Fruit fly (Drosophila melanogaster): ENCODE measurements around the gene CG32365.
A peak's percentile ranks its signal among the peaks of the same experiment; 100 is the strongest.

The CG32365 gene

DNA sequence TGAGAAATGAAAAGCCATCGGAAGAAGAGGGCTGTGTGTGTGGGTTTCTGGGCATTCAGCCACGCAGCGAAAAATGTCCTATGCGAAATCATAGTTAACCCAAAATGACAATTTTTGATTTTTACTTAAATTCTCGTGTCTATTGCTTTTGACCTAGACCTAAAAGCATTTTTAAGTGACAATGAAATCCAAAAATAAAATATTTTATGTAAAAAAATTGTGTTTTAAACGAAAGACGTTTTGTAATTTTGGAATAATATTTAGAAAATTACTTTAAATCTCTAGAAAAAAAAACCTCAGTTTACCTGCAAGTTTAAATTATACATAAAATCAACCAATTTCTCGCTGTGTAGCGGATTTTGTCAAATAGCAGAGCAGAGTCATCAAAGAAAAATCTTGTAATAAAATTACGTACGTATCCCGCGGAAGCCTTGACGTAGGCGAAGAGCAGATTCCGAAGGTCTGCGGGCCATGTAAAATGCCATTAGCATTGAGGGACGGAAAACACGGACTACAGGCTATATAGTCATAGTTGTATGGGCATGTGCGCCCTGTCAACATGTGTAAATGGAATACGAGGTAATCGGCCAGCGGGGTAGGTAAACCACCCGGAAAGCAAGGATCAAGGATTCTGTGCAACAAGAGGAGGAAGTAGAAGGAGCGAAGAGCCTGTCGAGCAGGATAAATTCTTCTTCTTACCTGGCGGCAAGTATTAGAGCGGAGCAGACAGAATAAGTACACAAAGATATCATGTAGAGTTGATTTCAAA is 41.0 kb downstream of the CG32365 start (continued):
- TF ChIP-seq corto (GFP tag; optimal IDR thresholded peaks at IDR 0.05) (no peak), Abd-B (GFP tag; optimal IDR thresholded peaks at IDR 0.05) (peak; percentile 6), CG10147 (GFP tag; optimal IDR thresholded peaks at IDR 0.05) (no peak), Nf-YC (tag; optimal IDR thresholded peaks at IDR 0.05) (peak; percentile 8), CG18599 (GFP tag; optimal IDR thresholded peaks at IDR 0.05) (peak; percentile 19), Hr3 (GFP tag; optimal IDR thresholded peaks at IDR 0.05) (no peak), CG3847 (GFP tag; IDR thresholded peaks at IDR 0.05) (peak; percentile 28; the same call in 1 of the 2 replicates), CG4282 (GFP tag; optimal IDR thresholded peaks at IDR 0.05) (no peak), Deaf1 (tag; optimal IDR thresholded peaks at IDR 0.05) (no peak), Dll (GFP tag; IDR thresholded peaks at IDR 0.05; ENCODE audit: partially characterized antibody) (no peak), Pdp1 (GFP tag; optimal IDR thresholded peaks at IDR 0.05) (peak in 1 of 2 experiments; percentile 19), dan (GFP tag; IDR thresholded peaks at IDR 0.05) (no peak), jumu (GFP tag; optimal IDR thresholded peaks at IDR 0.05) (no peak), CTCF (GFP tag; optimal IDR thresholded peaks at IDR 0.05) (no peak), cad (GFP tag; optimal IDR thresholded peaks at IDR 0.05) (peak; percentile 47), CG4360 (GFP tag; IDR thresholded peaks at IDR 0.05) (no peak), CG30403 (GFP tag; optimal IDR thresholded peaks at IDR 0.05) (peak; percentile 43), crc (GFP tag; optimal IDR thresholded peaks at IDR 0.05) (no peak), Rx (GFP tag; IDR thresholded peaks at IDR 0.05) (no peak), jigr1 (GFP tag; IDR thresholded peaks at IDR 0.05) (no peak), NC2α (GFP tag; optimal IDR thresholded peaks at IDR 0.05) (no peak), zf30C (GFP tag; optimal IDR thresholded peaks at IDR 0.05) (peak; percentile 32), zen2 (GFP tag; IDR thresholded peaks at IDR 0.05; ENCODE audit: partially characterized antibody) (no peak), Fer2 (tag; optimal IDR thresholded peaks at IDR 0.05) (no peak), unpg (GFP tag; optimal IDR thresholded peaks at IDR 0.05) (no peak), Doc2 (GFP tag; IDR thresholded peaks at IDR 0.05) (no peak), CG10959 (GFP tag; IDR thresholded peaks at IDR 0.05) (no peak), sisA (GFP tag; IDR thresholded peaks at IDR 0.05) (no peak), Mrtf (GFP tag; IDR thresholded peaks at IDR 0.05) (no peak), CG6254 (GFP tag; optimal IDR thresholded peaks at IDR 0.05) (no peak), eve (GFP tag; optimal IDR thresholded peaks at IDR 0.05) (no peak), Dip3 (GFP tag; optimal IDR thresholded peaks at IDR 0.05) (no peak), maf-S (GFP tag; optimal IDR thresholded peaks at IDR 0.05) (no peak), Fer3 (tag; optimal IDR thresholded peaks at IDR 0.05) (no peak), grn (GFP tag; optimal IDR thresholded peaks at IDR 0.05) (no peak), zen (tag; optimal IDR thresholded peaks at IDR 0.05) (peak; percentile 67), eyg (GFP tag; optimal IDR thresholded peaks at IDR 0.05) (no peak), nmo (GFP tag; optimal IDR thresholded peaks at IDR 0.05) (peak; percentile 8), lola (GFP tag; optimal IDR thresholded peaks at IDR 0.05) (no peak), Kr (GFP tag; optimal IDR thresholded peaks at IDR 0.05) (no peak), dati (GFP tag; IDR thresholded peaks at IDR 0.05) (no peak), CG10462 (GFP tag; optimal IDR thresholded peaks at IDR 0.05) (no peak), Sry-β (GFP tag; optimal IDR thresholded peaks at IDR 0.05) (no peak), CG7987 (GFP tag; optimal IDR thresholded peaks at IDR 0.05) (no peak), CG10543 (GFP tag; optimal IDR thresholded peaks at IDR 0.05) (peak; percentile 10), Hsf (GFP tag; optimal IDR thresholded peaks at IDR 0.05) (no peak), CG11504 (tag; optimal IDR thresholded peaks at IDR 0.05) (peak; percentile 35), CG6765 (GFP tag; optimal IDR thresholded peaks at IDR 0.05) (peak; percentile 21), CG9817 (tag; optimal IDR thresholded peaks at IDR 0.05) (peak; percentile 19), sd (tag; optimal IDR thresholded peaks at IDR 0.05) (peak; percentile 41)

Measured in whole organism, embryonic.